Worm (Caenorhabditis elegans): ENCODE results near the gene C09H5.7.

The C09H5.7 gene

DNA sequence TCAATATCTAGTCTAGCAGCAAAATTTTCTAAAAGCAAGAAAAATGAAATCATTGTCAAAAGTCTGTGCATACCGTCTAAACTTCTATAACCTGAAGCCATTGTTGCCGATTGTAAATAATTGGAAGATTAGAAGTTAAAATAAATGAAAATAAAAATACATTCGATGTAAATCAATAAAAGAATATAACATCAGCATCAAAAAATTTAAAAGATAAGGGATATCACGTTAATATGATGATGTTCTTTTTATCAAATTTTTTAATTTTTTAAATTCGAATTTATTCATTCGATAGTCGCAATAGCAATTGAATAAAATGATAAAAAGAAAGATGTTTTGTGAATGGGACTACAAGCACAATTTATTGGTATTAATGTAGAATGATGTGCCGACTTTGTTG is at the start of gene C09H5.7:
C09H5.7 (minus strand) TSS at position 101 of the 400 bp plus-strand sequence.
- no peak for TF ChIP-seq saeg-2 (GFP tag; IDR thresholded peaks at IDR 0.05)
- no peak for TF ChIP-seq ceh-28 (tag; optimal IDR thresholded peaks at IDR 0.05)
- TF ChIP-seq ztf-11 (tag; optimal IDR thresholded peaks at IDR 0.05) = no peak
- no peak for TF ChIP-seq lin-38 (GFP tag; IDR thresholded peaks at IDR 0.05)
- TF ChIP-seq tag-97 (GFP tag; IDR thresholded peaks at IDR 0.05) = no peak
- no peak for TF ChIP-seq mdl-1 (tag; optimal IDR thresholded peaks at IDR 0.05)
- TF ChIP-seq dmd-8 (GFP tag; IDR thresholded peaks at IDR 0.05) = no peak
- no peak for TF ChIP-seq mep-1 (tag; optimal IDR thresholded peaks at IDR 0.05)
- TF ChIP-seq lin-13 (GFP tag; optimal IDR thresholded peaks at IDR 0.05) = no peak
- no peak for TF ChIP-seq nhr-41 (GFP tag; IDR thresholded peaks at IDR 0.05)
- no peak for TF ChIP-seq T20F7.1 (GFP tag; optimal IDR thresholded peaks at IDR 0.05)
- no peak for TF ChIP-seq dmd-6 (GFP tag; IDR thresholded peaks at IDR 0.05)
- no peak for TF ChIP-seq ceh-82 (tag; optimal IDR thresholded peaks at IDR 0.05)
- no peak for TF ChIP-seq pqm-1 (tag; optimal IDR thresholded peaks at IDR 0.05)
- no peak for TF ChIP-seq fkh-10 (GFP tag; optimal IDR thresholded peaks at IDR 0.05)
- TF ChIP-seq spr-1 (tag; optimal IDR thresholded peaks at IDR 0.05) = no peak

ce11 chrV:8132926-8133325 is 47.9 kb upstream of the C09H5.7 start, which contains the start of gene D1014.4:
Gene D1014.4, plus strand, starts transcription at chrV:8133226.
- no peak for TF ChIP-seq daf-16 (GFP tag; optimal IDR thresholded peaks at IDR 0.05)
- TF ChIP-seq daf-16 (tag; optimal IDR thresholded peaks at IDR 0.05) = peak; percentile 67
- peak; percentile 46 for TF ChIP-seq hlh-30 (tag; optimal IDR thresholded peaks at IDR 0.05; ENCODE audit: insufficient read depth)
- TF ChIP-seq dve-1 (tag; optimal IDR thresholded peaks at IDR 0.05; ENCODE audit: insufficient read depth) = peak; percentile 5
- TF ChIP-seq cey-2 (tag; optimal IDR thresholded peaks at IDR 0.05; ENCODE audit: borderline replicate concordance, insufficient read depth) = no peak

- TF ChIP-seq ama-1 (optimal IDR thresholded peaks at IDR 0.05) (peak; percentile 3), aha-1 (tag) (no peak), nhr-102 (tag; optimal IDR thresholded peaks at IDR 0.05) (no peak), ceh-28 (tag; optimal IDR thresholded peaks at IDR 0.05) (no peak), cey-2 (tag; optimal IDR thresholded peaks at IDR 0.05; ENCODE audit: borderline replicate concordance, insufficient read depth) (no peak), dve-1 (tag; optimal IDR thresholded peaks at IDR 0.05; ENCODE audit: insufficient read depth) (no peak), saeg-2 (GFP tag; IDR thresholded peaks at IDR 0.05) (no peak), zfp-3 (GFP tag; conservative IDR thresholded peaks at IDR 0.05) (0 out of 2 replicates have a peak, but pooled peaks have one; percentile 20), mxl-3 (GFP tag; optimal IDR thresholded peaks at IDR 0.05) (no peak), Y5F2A.4 (GFP tag; optimal IDR thresholded peaks at IDR 0.05) (no peak), T26A8.4 (GFP tag; IDR thresholded peaks at IDR 0.05) (peak; percentile 36; the same call in 1 of the 2 replicates), lin-38 (GFP tag; IDR thresholded peaks at IDR 0.05) (0 out of 2 replicates have a peak, but pooled peaks have one; percentile 17)
Observed at ce11 chrV:8131628-8132027, 46.6 kb upstream of the C09H5.7 start.

DNA sequence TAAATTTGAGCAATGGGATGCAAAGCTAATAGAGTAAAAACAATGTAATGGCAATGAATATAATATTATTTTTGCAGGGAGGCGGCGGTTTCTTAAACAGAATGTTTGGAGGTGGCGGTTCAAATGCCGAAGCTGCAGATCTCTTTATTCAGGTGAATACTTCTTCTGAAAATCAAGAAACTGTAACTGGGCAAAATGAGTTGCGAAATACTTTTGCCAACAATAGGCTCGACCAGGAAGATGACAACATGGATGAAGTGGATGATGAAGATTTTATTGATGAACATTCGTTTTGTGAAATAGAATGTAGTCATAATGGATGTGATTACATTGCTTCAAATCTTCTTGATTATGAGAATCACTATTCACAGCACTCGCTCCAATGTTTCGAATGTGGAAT is 45.8 kb upstream of the C09H5.7 start:
- TF ChIP-seq lin-38 (GFP tag; IDR thresholded peaks at IDR 0.05) (no peak), spr-1 (tag; optimal IDR thresholded peaks at IDR 0.05) (no peak), snpc-4 (tag; optimal IDR thresholded peaks at IDR 0.05) (no peak), nhr-76 (tag; optimal IDR thresholded peaks at IDR 0.05) (no peak), T26A8.4 (GFP tag; IDR thresholded peaks at IDR 0.05) (no peak), lim-7 (GFP tag; IDR thresholded peaks at IDR 0.05) (no peak), lin-39 (tag; optimal IDR thresholded peaks at IDR 0.05) (no peak), madf-5 (GFP tag; IDR thresholded peaks at IDR 0.05) (no peak), ztf-11 (tag; optimal IDR thresholded peaks at IDR 0.05) (no peak), fkh-10 (GFP tag; optimal IDR thresholded peaks at IDR 0.05) (no peak), Y75B8A.6 (GFP tag; IDR thresholded peaks at IDR 0.05) (no peak), nhr-111 (GFP tag; optimal IDR thresholded peaks at IDR 0.05) (no peak), nhr-28 (tag; optimal IDR thresholded peaks at IDR 0.05) (no peak), ceh-82 (tag; optimal IDR thresholded peaks at IDR 0.05) (no peak), zfp-2 (tag; optimal IDR thresholded peaks at IDR 0.05) (no peak), egl-27 (tag; optimal IDR thresholded peaks at IDR 0.05) (no peak), mdt-29 (GFP tag; IDR thresholded peaks at IDR 0.05) (no peak)
